Worm (Caenorhabditis elegans): Measurements from ENCODE around the gene nas-22.

The nas-22 gene

ce11 chrV:11490382-11490781 is 15.9 kb downstream of the nas-22 start, which contains the start of gene dhs-19:
Gene dhs-19, minus strand, starts transcription at chrV:11490482.
- TF ChIP-seq scrt-1 (GFP tag; IDR thresholded peaks at IDR 0.05) = no peak
- TF ChIP-seq aly-1 (tag; optimal IDR thresholded peaks at IDR 0.05) = no peak

ce11 chrV:11492456-11492855 is 18.0 kb downstream of the nas-22 start, which contains the start of gene T11F9.21:
Gene T11F9.21, plus strand, starts transcription at chrV:11492756.
- TF ChIP-seq tra-4 (tag; optimal IDR thresholded peaks at IDR 0.05) (no peak), sea-1 (GFP tag; conservative IDR thresholded peaks at IDR 0.05) (no peak), ama-1 (optimal IDR thresholded peaks at IDR 0.05) (no peak), hmbx-1 (tag; optimal IDR thresholded peaks at IDR 0.05) (no peak), pes-1 (GFP tag; IDR thresholded peaks at IDR 0.05) (no peak), hnd-1 (tag; optimal IDR thresholded peaks at IDR 0.05) (no peak), flt-1 (GFP tag; IDR thresholded peaks at IDR 0.05) (no peak), ceh-13 (GFP tag; optimal IDR thresholded peaks at IDR 0.05) (no peak), F13C5.2 (tag; optimal IDR thresholded peaks at IDR 0.05) (no peak), ets-7 (tag; optimal IDR thresholded peaks at IDR 0.05) (no peak), tbx-11 (GFP tag; IDR thresholded peaks at IDR 0.05) (no peak), hmg-4 (GFP tag; optimal IDR thresholded peaks at IDR 0.05) (no peak), aly-1 (tag; optimal IDR thresholded peaks at IDR 0.05) (no peak), ceh-36 (tag; optimal IDR thresholded peaks at IDR 0.05) (no peak), tbx-37 (GFP tag; conservative IDR thresholded peaks at IDR 0.05) (no peak), B0310.2 (tag; optimal IDR thresholded peaks at IDR 0.05) (no peak), scrt-1 (GFP tag; IDR thresholded peaks at IDR 0.05) (no peak)

ce11 chrV:11496283-11496682 is 21.8 kb downstream of the nas-22 start, which contains the start of gene htrl-1:
Gene htrl-1, minus strand, starts transcription at chrV:11496383.
- TF ChIP-seq hmbx-1 (tag; optimal IDR thresholded peaks at IDR 0.05) (no peak), ets-7 (tag; optimal IDR thresholded peaks at IDR 0.05) (no peak), ama-1 (optimal IDR thresholded peaks at IDR 0.05) (no peak), sea-1 (GFP tag; conservative IDR thresholded peaks at IDR 0.05) (no peak), tbx-11 (GFP tag; IDR thresholded peaks at IDR 0.05) (no peak), ceh-36 (tag; optimal IDR thresholded peaks at IDR 0.05) (no peak), aly-1 (tag; optimal IDR thresholded peaks at IDR 0.05) (no peak), tra-4 (tag; optimal IDR thresholded peaks at IDR 0.05) (no peak), pes-1 (GFP tag; IDR thresholded peaks at IDR 0.05) (no peak), tbx-37 (GFP tag; conservative IDR thresholded peaks at IDR 0.05) (no peak), hmg-4 (GFP tag; optimal IDR thresholded peaks at IDR 0.05) (no peak), F13C5.2 (tag; optimal IDR thresholded peaks at IDR 0.05) (no peak), ceh-13 (GFP tag; optimal IDR thresholded peaks at IDR 0.05) (no peak), flt-1 (GFP tag; IDR thresholded peaks at IDR 0.05) (no peak)

DNA sequence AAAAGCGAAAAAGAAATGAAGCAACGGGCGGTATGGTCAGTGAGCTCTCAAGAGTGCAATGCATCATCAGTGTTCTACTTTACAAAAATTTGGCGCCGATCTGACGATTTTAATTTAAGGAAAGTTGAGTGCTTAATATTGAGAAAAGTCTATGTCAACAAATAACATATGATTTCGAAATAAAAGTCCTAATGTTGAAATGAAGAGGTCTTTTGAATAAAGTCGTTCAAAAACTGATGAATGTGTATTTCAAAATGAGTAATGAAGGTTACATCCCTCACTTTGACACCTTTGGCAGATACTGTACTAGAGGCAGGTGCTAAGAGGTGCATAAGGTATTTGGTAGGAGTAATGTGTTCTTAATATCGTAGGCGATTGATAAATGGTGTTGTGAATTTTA is 23.0 kb downstream of the nas-22 start:
- TF ChIP-seq aly-1 (tag; optimal IDR thresholded peaks at IDR 0.05) (no peak), ets-7 (tag; optimal IDR thresholded peaks at IDR 0.05) (no peak), B0310.2 (tag; optimal IDR thresholded peaks at IDR 0.05) (no peak), tbx-11 (GFP tag; IDR thresholded peaks at IDR 0.05) (no peak), ama-1 (optimal IDR thresholded peaks at IDR 0.05) (no peak), ceh-13 (GFP tag; optimal IDR thresholded peaks at IDR 0.05) (no peak), tra-4 (tag; optimal IDR thresholded peaks at IDR 0.05) (no peak), hmg-4 (GFP tag; optimal IDR thresholded peaks at IDR 0.05) (no peak)

DNA sequence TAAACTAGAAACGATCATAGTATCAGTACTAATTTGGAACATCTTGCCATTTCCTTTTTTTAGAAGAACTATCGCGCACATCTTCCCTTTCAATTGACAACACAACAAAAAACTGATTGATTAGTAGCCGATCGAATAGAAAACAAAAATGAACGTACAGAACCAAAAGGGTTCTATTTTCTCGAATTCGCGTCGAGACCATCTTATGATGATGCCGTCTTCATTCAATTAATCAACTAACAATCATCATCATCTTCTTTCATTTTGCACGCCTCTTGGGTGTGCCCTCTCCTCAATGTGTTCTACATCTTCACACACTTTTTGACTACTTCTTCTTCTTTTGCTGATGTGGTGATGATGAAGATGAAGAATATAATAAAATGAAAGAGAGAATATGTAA is 25.3 kb downstream of the nas-22 start:
- no peak for TF ChIP-seq hmbx-1 (tag; optimal IDR thresholded peaks at IDR 0.05)
- no peak for TF ChIP-seq tbx-11 (GFP tag; IDR thresholded peaks at IDR 0.05)
- no peak for TF ChIP-seq sea-1 (GFP tag; conservative IDR thresholded peaks at IDR 0.05)
- no peak for TF ChIP-seq ama-1 (optimal IDR thresholded peaks at IDR 0.05)

- no peak for TF ChIP-seq pes-1 (GFP tag; IDR thresholded peaks at IDR 0.05)
- no peak for TF ChIP-seq flt-1 (GFP tag; IDR thresholded peaks at IDR 0.05)
Observed at ce11 chrV:11500980-11501379, 26.5 kb downstream of the nas-22 start.

DNA sequence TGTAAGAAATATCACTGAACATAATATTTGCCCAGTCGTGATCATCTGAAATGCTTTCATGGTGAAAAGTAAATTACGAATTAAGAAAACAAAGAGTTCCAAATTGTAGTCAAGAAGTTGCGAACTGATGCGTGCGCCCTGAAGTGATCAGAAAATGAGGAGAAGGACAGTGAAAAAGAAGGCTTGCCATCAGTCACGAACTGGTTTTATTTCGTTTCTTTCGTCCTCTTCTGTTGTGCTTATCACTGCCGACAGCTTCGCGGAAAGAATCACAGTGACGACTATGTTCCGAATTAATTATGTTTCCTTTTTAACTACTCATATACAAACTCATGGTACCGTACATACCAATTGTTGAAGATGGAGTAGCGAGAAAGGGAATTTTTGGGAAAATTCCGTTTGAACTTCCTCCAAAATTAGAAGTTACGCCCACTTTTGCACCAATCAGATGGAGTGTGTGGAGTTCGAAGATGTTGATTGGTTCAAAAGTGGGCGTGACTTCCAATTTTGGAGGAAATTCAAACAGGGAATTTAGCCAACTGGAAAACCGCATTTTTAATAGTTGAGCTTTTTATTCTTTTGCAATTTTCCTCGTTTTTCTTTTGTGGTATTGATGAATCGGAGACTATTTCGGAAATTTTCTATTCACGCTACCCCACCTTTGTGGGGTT is 28.7 kb downstream of the nas-22 start, which contains the start of gene C55A6.12:
TSS of gene C55A6.12 (minus strand) at position 51 of the 671 bp plus-strand sequence.
- TF ChIP-seq sea-1 (GFP tag; conservative IDR thresholded peaks at IDR 0.05) (no peak), flt-1 (GFP tag; IDR thresholded peaks at IDR 0.05) (no peak), hnd-1 (tag; optimal IDR thresholded peaks at IDR 0.05) (no peak), pes-1 (GFP tag; IDR thresholded peaks at IDR 0.05) (no peak), ets-7 (tag; optimal IDR thresholded peaks at IDR 0.05) (no peak), hmbx-1 (tag; optimal IDR thresholded peaks at IDR 0.05) (no peak), B0310.2 (tag; optimal IDR thresholded peaks at IDR 0.05) (no peak), F13C5.2 (tag; optimal IDR thresholded peaks at IDR 0.05) (no peak), scrt-1 (GFP tag; IDR thresholded peaks at IDR 0.05) (no peak), ceh-36 (tag; optimal IDR thresholded peaks at IDR 0.05) (no peak), aly-1 (tag; optimal IDR thresholded peaks at IDR 0.05) (no peak), hmg-4 (GFP tag; optimal IDR thresholded peaks at IDR 0.05) (no peak), ceh-13 (GFP tag; optimal IDR thresholded peaks at IDR 0.05) (no peak), tbx-11 (GFP tag; IDR thresholded peaks at IDR 0.05) (no peak), tbx-37 (GFP tag; conservative IDR thresholded peaks at IDR 0.05) (no peak)

DNA sequence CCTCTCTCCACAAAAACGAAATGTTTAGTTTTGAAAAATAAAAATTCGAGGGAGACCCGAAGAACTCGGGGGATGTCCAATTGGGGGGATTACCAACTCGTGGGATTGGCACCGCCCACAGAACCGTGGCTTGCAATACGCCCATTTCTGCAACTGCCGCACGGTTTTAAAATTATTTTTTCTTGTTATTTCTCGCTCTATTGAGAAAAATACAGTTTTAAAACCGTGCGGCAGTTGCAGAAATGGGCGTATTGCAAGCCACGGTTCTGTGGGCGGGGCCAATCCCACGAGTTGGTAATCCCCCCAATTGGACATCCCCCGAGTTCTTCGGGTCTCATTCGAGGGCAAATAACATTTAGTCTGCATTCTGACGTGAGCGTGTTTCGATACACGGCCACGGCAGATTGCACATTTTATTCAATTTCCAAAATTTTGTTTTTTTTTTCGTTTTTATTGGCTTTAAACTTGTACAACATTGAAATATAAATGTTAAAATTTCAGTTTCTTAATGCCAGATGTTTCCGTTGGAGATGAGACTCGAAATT is 30.4 kb downstream of the nas-22 start, which contains the start of the genes C55A6.1 and C55A6.10:
TSS of gene C55A6.1 (minus strand) at position 116 of the 545 bp plus-strand sequence.
TSS of gene C55A6.10 (plus strand) at position 495 of the 545 bp plus-strand sequence.
- 0 out of 2 replicates have a peak, but pooled peaks have one; percentile 53 for TF ChIP-seq scrt-1 (GFP tag; IDR thresholded peaks at IDR 0.05)
- TF ChIP-seq tbx-11 (GFP tag; IDR thresholded peaks at IDR 0.05) = peak; percentile 62; the same call in 1 of the 2 replicates
- TF ChIP-seq ets-7 (tag; optimal IDR thresholded peaks at IDR 0.05) = peak; percentile 15
- TF ChIP-seq sea-1 (GFP tag; conservative IDR thresholded peaks at IDR 0.05) = peak; percentile 57; the same call in 1 of the 2 replicates

Data from whole organism, early embryonic.